Fruit fly (Drosophila melanogaster) whole organism, embryonic: ENCODE results near the gene Lsd-1.
A peak's percentile ranks its signal among the peaks of the same experiment; 100 is the strongest.

Source experiments
- Adf1 ChIP-seq: fragments of 200-800 bp; sonication (Bioruptor generic); IDR thresholded peaks from 2 replicates; pipeline ENCODE4 v1.3.6; 2022; ENCODE audit warnings: missing biosample characterization, missing genetic modification characterization
- CG11696 ChIP-seq: fragments of 200-800 bp; sonication (Bioruptor generic); IDR thresholded peaks from 2 replicates; pipeline ENCODE4 v1.3.6; 2022; ENCODE audit warnings: missing biosample characterization, missing genetic modification characterization
- CG1603 ChIP-seq: fragments of 200-800 bp; sonication (Bioruptor generic); optimal IDR thresholded peaks from 2 replicates; lab custom pipeline; 2019; ENCODE audit warnings: missing biosample characterization, mild to moderate bottlenecking, missing genetic modification characterization, moderate library complexity
- CG17802 ChIP-seq: fragments of 200-800 bp; sonication (Bioruptor generic); optimal IDR thresholded peaks from 2 replicates; lab custom pipeline; 2018; ENCODE audit warnings: missing biosample characterization, mild to moderate bottlenecking, missing genetic modification characterization, moderate library complexity
- CG1832 ChIP-seq: fragments of 200-800 bp; sonication (Bioruptor generic); optimal IDR thresholded peaks from 2 replicates; lab custom pipeline; 2017; ENCODE audit warnings: missing biosample characterization, mild to moderate bottlenecking, missing genetic modification characterization, inconsistent platforms
- CG2678 ChIP-seq: fragments of 200-800 bp; sonication (Bioruptor generic); optimal IDR thresholded peaks from 3 replicates; lab custom pipeline; 2019; ENCODE audit warnings: missing biosample characterization, mild to moderate bottlenecking, missing genetic modification characterization, moderate library complexity
- CG2889 ChIP-seq: fragments of 200-800 bp; sonication (Bioruptor generic); IDR thresholded peaks from 3 replicates; pipeline ENCODE4 v1.3.6; 2022; ENCODE audit warnings: missing biosample characterization, missing genetic modification characterization
- CG30020 ChIP-seq: fragments of 200-800 bp; optimal IDR thresholded peaks from 2 replicates; lab custom pipeline; 2019; ENCODE audit warnings: missing biosample characterization, mild to moderate bottlenecking, missing genetic modification characterization, moderate library complexity
- CG3281 ChIP-seq: fragments of 200-800 bp; sonication (Bioruptor generic); optimal IDR thresholded peaks from 3 replicates; lab custom pipeline; 2017; ENCODE audit warnings: missing biosample characterization, mild to moderate bottlenecking, missing genetic modification characterization
- CG34376 ChIP-seq: fragments of 200-800 bp; sonication (Bioruptor generic); optimal IDR thresholded peaks from 2 replicates; lab custom pipeline; 2018; ENCODE audit warnings: missing biosample characterization, mild to moderate bottlenecking, missing genetic modification characterization
- CG4282 ChIP-seq: fragments of 200-800 bp; sonication (Bioruptor generic); optimal IDR thresholded peaks from 2 replicates; lab custom pipeline; 2016; ENCODE audit warnings: missing biosample characterization, missing genetic modification characterization
- CG4854 ChIP-seq: fragments of 200-800 bp; sonication (Bioruptor generic); optimal IDR thresholded peaks from 2 replicates; lab custom pipeline; 2016; ENCODE audit warnings: missing biosample characterization, missing genetic modification characterization, inconsistent platforms
- CG7839 ChIP-seq: fragments of 200-800 bp; sonication (Bioruptor generic); optimal IDR thresholded peaks from 3 replicates; lab custom pipeline; 2018; ENCODE audit warnings: missing biosample characterization, mild to moderate bottlenecking, missing genetic modification characterization, moderate library complexity
- CG7928 ChIP-seq: fragments of 200-800 bp; sonication (Bioruptor generic); optimal IDR thresholded peaks from 2 replicates; lab custom pipeline; 2017; ENCODE audit warnings: missing biosample characterization, mild to moderate bottlenecking, missing genetic modification characterization
- CG7987 ChIP-seq: fragments of 200-800 bp; sonication (Bioruptor generic); optimal IDR thresholded peaks from 2 replicates; lab custom pipeline; 2018; ENCODE audit warnings: missing biosample characterization, mild to moderate bottlenecking, missing genetic modification characterization, moderate library complexity
- CoRest ChIP-seq: fragments of 200-800 bp; sonication (Bioruptor generic); optimal IDR thresholded peaks from 3 replicates; lab custom pipeline; 2018; ENCODE audit warnings: missing biosample characterization, mild to moderate bottlenecking, missing genetic modification characterization, moderate library complexity
- Dad ChIP-seq: fragments of 200-800 bp; sonication (Bioruptor generic); optimal IDR thresholded peaks from 3 replicates; lab custom pipeline; 2016; ENCODE audit warnings: missing biosample characterization, missing genetic modification characterization
- Deaf1 ChIP-seq: fragments of 200-800 bp; optimal IDR thresholded peaks from 3 replicates; lab custom pipeline; 2019; ENCODE audit warnings: missing biosample characterization, mild to moderate bottlenecking, missing genetic modification characterization, moderate library complexity
- E2f2 ChIP-seq: fragments of 200-800 bp; sonication (Bioruptor generic); IDR thresholded peaks from 2 replicates; pipeline ENCODE4 v1.3.6; 2022; ENCODE audit warnings: missing biosample characterization, missing genetic modification characterization
- Fer1 ChIP-seq: fragments of 200-800 bp; sonication (Bioruptor generic); optimal IDR thresholded peaks from 2 replicates; lab custom pipeline; 2017; ENCODE audit warnings: missing biosample characterization, mild to moderate bottlenecking, missing genetic modification characterization
- Fer3 ChIP-seq: fragments of 200-800 bp; sonication (Bioruptor generic); optimal IDR thresholded peaks from 2 replicates; lab custom pipeline; 2018; ENCODE audit warnings: missing biosample characterization, mild to moderate bottlenecking, missing genetic modification characterization, moderate library complexity
- GATAe ChIP-seq: fragments of 200-800 bp; sonication (Bioruptor generic); conservative IDR thresholded peaks from 2 replicates; pipeline ENCODE4 v1.3.6; 2022; ENCODE audit warnings: missing biosample characterization, missing genetic modification characterization
- Hey ChIP-seq: fragments of 200-800 bp; sonication (Bioruptor generic); optimal IDR thresholded peaks from 3 replicates; lab custom pipeline; 2018; ENCODE audit warnings: missing biosample characterization, mild to moderate bottlenecking, missing genetic modification characterization
- NK7.1 ChIP-seq: fragments of 200-800 bp; sonication (Bioruptor generic); optimal IDR thresholded peaks from 3 replicates; lab custom pipeline; 2016; ENCODE audit warnings: missing biosample characterization, missing genetic modification characterization
- Pdp1 ChIP-seq, 2 experiments: fragments of 200-800 bp; sonication (Bioruptor generic); optimal IDR thresholded peaks; 3 replicates each; lab custom pipeline; 2016; ENCODE audit warnings: missing biosample characterization in 2 of 2, missing genetic modification characterization in 2 of 2, mild to moderate bottlenecking in 1 of 2, moderate library complexity in 1 of 2
- aop ChIP-seq: fragments of 200-800 bp; sonication (Bioruptor generic); IDR thresholded peaks from 2 replicates; pipeline ENCODE4 v1.3.6; 2022; ENCODE audit warnings: missing biosample characterization, missing genetic modification characterization
- bcd ChIP-seq: fragments of 200-800 bp; sonication (Bioruptor generic); optimal IDR thresholded peaks from 2 replicates; lab custom pipeline; 2017; ENCODE audit warnings: missing biosample characterization, mild to moderate bottlenecking, missing genetic modification characterization
- bsh ChIP-seq, 2 experiments: fragments of 200-800 bp; sonication (Bioruptor generic); optimal IDR thresholded peaks; 2 replicates each; lab custom pipeline; 2017 to 2018; ENCODE audit warnings: mild to moderate bottlenecking in 2 of 2, missing biosample characterization in 2 of 2, missing genetic modification characterization in 2 of 2, moderate library complexity in 1 of 2
- cg ChIP-seq: fragments of 200-800 bp; sonication (Bioruptor generic); optimal IDR thresholded peaks from 3 replicates; lab custom pipeline; 2019; ENCODE audit warnings: missing biosample characterization, mild to moderate bottlenecking, missing genetic modification characterization, moderate library complexity
- chn ChIP-seq: fragments of 200-800 bp; sonication (Bioruptor generic); optimal IDR thresholded peaks from 2 replicates; lab custom pipeline; 2016; ENCODE audit warnings: missing biosample characterization, missing genetic modification characterization
- crc ChIP-seq: fragments of 200-800 bp; sonication (Bioruptor generic); optimal IDR thresholded peaks from 2 replicates; lab custom pipeline; 2016; ENCODE audit warnings: missing biosample characterization, missing genetic modification characterization
- crp ChIP-seq, 2 experiments: fragments of 200-800 bp; sonication (Bioruptor generic); optimal IDR thresholded peaks; 2 replicates in 1 of 2; 3 replicates in 1 of 2; lab custom pipeline; 2017; ENCODE audit warnings: missing biosample characterization in 2 of 2, missing genetic modification characterization in 2 of 2, mild to moderate bottlenecking in 1 of 2, moderate library complexity in 1 of 2
- cwo ChIP-seq: fragments of 200-800 bp; sonication (Bioruptor generic); optimal IDR thresholded peaks from 3 replicates; lab custom pipeline; 2017; ENCODE audit warnings: missing biosample characterization, missing genetic modification characterization, mild to moderate bottlenecking, moderate library complexity, missing genetic modification reagents
- emc ChIP-seq: fragments of 200-800 bp; sonication (Bioruptor generic); optimal IDR thresholded peaks from 2 replicates; lab custom pipeline; 2016; ENCODE audit warnings: missing biosample characterization, missing genetic modification characterization
- exex ChIP-seq: fragments of 200-800 bp; sonication (Bioruptor generic); optimal IDR thresholded peaks from 4 replicates; lab custom pipeline; 2018; ENCODE audit warnings: missing biosample characterization, mild to moderate bottlenecking, missing genetic modification characterization, moderate library complexity
- fd3F ChIP-seq: fragments of 200-800 bp; sonication (Bioruptor generic); optimal IDR thresholded peaks from 2 replicates; lab custom pipeline; 2018; ENCODE audit warnings: missing biosample characterization, mild to moderate bottlenecking, missing genetic modification characterization, moderate library complexity
- fd64A ChIP-seq: fragments of 200-800 bp; sonication (Bioruptor generic); optimal IDR thresholded peaks from 3 replicates; lab custom pipeline; 2018; ENCODE audit warnings: missing biosample characterization, mild to moderate bottlenecking, missing genetic modification characterization
- ftz-f1 ChIP-seq: fragments of 200-800 bp; sonication (Bioruptor generic); optimal IDR thresholded peaks from 2 replicates; lab custom pipeline; 2016; ENCODE audit warnings: missing biosample characterization, missing genetic modification characterization
- inv ChIP-seq: fragments of 200-800 bp; sonication (Bioruptor generic); IDR thresholded peaks from 2 replicates; pipeline ENCODE4 v1.3.6; 2022; ENCODE audit warnings: missing biosample characterization, missing genetic modification characterization; ENCODE audit not compliant: partially characterized antibody
- lola ChIP-seq, 3 experiments: fragments of >200 bp in 2 of 3; fragments of 200-800 bp in 1 of 3; sonication (Bioruptor generic) in 1 of 3; optimal IDR thresholded peaks; 2 replicates each; lab custom pipeline; 2017 to 2019; ENCODE audit warnings: missing biosample characterization in 3 of 3, missing genetic modification characterization in 3 of 3, mild to moderate bottlenecking in 1 of 3, moderate library complexity in 1 of 3
- nau ChIP-seq: fragments of 200-800 bp; sonication (Bioruptor generic); optimal IDR thresholded peaks from 3 replicates; lab custom pipeline; 2017; ENCODE audit warnings: missing biosample characterization, mild to moderate bottlenecking, missing genetic modification characterization, missing genetic modification reagents
- oc ChIP-seq: fragments of 200-800 bp; sonication (Bioruptor generic); optimal IDR thresholded peaks from 2 replicates; lab custom pipeline; 2018; ENCODE audit warnings: missing biosample characterization, mild to moderate bottlenecking, missing genetic modification characterization, moderate library complexity
- pfk ChIP-seq: fragments of 200-800 bp; sonication (Bioruptor generic); optimal IDR thresholded peaks from 2 replicates; lab custom pipeline; 2018; ENCODE audit warnings: missing biosample characterization, mild to moderate bottlenecking, missing genetic modification characterization, moderate library complexity
- sisA ChIP-seq: fragments of 200-800 bp; sonication (Bioruptor generic); IDR thresholded peaks from 2 replicates; pipeline ENCODE4 v1.3.6; 2022; ENCODE audit warnings: missing biosample characterization, missing genetic modification characterization
- stwl ChIP-seq: fragments of 200-800 bp; sonication (Bioruptor generic); optimal IDR thresholded peaks from 3 replicates; lab custom pipeline; 2018; ENCODE audit warnings: missing biosample characterization, mild to moderate bottlenecking, missing genetic modification characterization, moderate library complexity
- tap ChIP-seq: fragments of 200-800 bp; optimal IDR thresholded peaks from 3 replicates; lab custom pipeline; 2019; ENCODE audit warnings: missing biosample characterization, mild to moderate bottlenecking, missing genetic modification characterization, moderate library complexity
- tin ChIP-seq: fragments of 200-800 bp; sonication (Bioruptor generic); optimal IDR thresholded peaks from 3 replicates; lab custom pipeline; 2016; ENCODE audit warnings: missing biosample characterization, missing genetic modification characterization
- wek ChIP-seq: fragments of 200-800 bp; sonication (Bioruptor generic); optimal IDR thresholded peaks from 3 replicates; lab custom pipeline; 2018; ENCODE audit warnings: missing biosample characterization, mild to moderate bottlenecking, missing genetic modification characterization, moderate library complexity
- zfh1 ChIP-seq: fragments of 200-800 bp; sonication (Bioruptor generic); IDR thresholded peaks from 3 replicates; pipeline ENCODE4 v1.3.6; 2022; ENCODE audit warnings: missing biosample characterization, missing genetic modification characterization

Gene Lsd-1

dm6 chr3R:23725711-23726349, 37.8 kb upstream of the Lsd-1 start (continued):
- TF ChIP-seq inv (GFP tag; lab: Robert Waterston, UW) (no peak), CG2889 (GFP tag; lab: Robert Waterston, UW) (no peak), Dad (GFP tag; lab: Kevin White, UChicago) (no peak), wek (GFP tag; lab: Kevin White, UChicago) (peak; percentile 30), CG7987 (GFP tag; lab: Kevin White, UChicago) (peak; percentile 23), zfh1 (GFP tag; lab: Robert Waterston, UW) (no peak), lola (GFP tag; optimal IDR thresholded peaks at IDR 0.05; lab: Kevin White, UChicago) (no peak), Hey (peak; percentile 41), chn (GFP tag; lab: Kevin White, UChicago) (no peak), tap (tag; lab: Kevin White, UChicago) (no peak), CG3281 (GFP tag; lab: Kevin White, UChicago) (peak; percentile 33), nau (GFP tag; lab: Kevin White, UChicago) (peak; percentile 40), CoRest (tag; lab: Kevin White, UChicago) (peak; percentile 20), sisA (GFP tag; lab: Robert Waterston, UW) (no peak), oc (tag; lab: Kevin White, UChicago) (no peak), Deaf1 (tag; lab: Kevin White, UChicago) (peak; percentile 67), Fer1 (GFP tag; lab: Kevin White, UChicago) (peak; percentile 60), CG2678 (tag; lab: Kevin White, UChicago) (peak; percentile 46), CG1832 (GFP tag; lab: Kevin White, UChicago) (no peak), Pdp1 (GFP tag; optimal IDR thresholded peaks at IDR 0.05; lab: Kevin White, UChicago) (peak in 1 of 2 experiments; percentile 51), pfk (GFP tag; lab: Kevin White, UChicago) (peak; percentile 34), CG7839 (tag; lab: Kevin White, UChicago) (no peak), Adf1 (GFP tag; lab: Robert Waterston, UW) (peak; percentile 17; the same call in 1 of the 2 replicates), bcd (GFP tag; lab: Kevin White, UChicago) (no peak), Fer3 (tag; lab: Kevin White, UChicago) (peak; percentile 30), cg (GFP tag; lab: Kevin White, UChicago) (peak; percentile 44), fd64A (GFP tag; lab: Kevin White, UChicago) (peak; percentile 42), aop (no peak), bsh (GFP tag; optimal IDR thresholded peaks at IDR 0.05; lab: Kevin White, UChicago) (no peak), CG7928 (no peak), exex (no peak), cwo (peak; percentile 49), crp (GFP tag; optimal IDR thresholded peaks at IDR 0.05; lab: Kevin White, UChicago) (no peak), emc (no peak), E2f2 (GFP tag; lab: Robert Waterston, UW) (no peak), stwl (tag; lab: Kevin White, UChicago) (no peak), CG4854 (no peak), CG17802 (tag; lab: Kevin White, UChicago) (no peak), CG34376 (GFP tag; lab: Kevin White, UChicago) (peak; percentile 78), CG11696 (no peak), NK7.1 (GFP tag; lab: Kevin White, UChicago) (no peak), ftz-f1 (GFP tag; lab: Kevin White, UChicago) (peak; percentile 71), GATAe (GFP tag; lab: Robert Waterston, UW) (no peak), crc (no peak), CG30020 (tag; lab: Kevin White, UChicago) (no peak), CG4282 (GFP tag; lab: Kevin White, UChicago) (no peak), fd3F (GFP tag; lab: Kevin White, UChicago) (no peak), tin (GFP tag; lab: Kevin White, UChicago) (no peak), CG1603 (tag; lab: Kevin White, UChicago) (no peak)
